Fruit fly (Drosophila melanogaster) whole organism, prepupa: ENCODE results near the gene CG31231.

ENCODE experiments used
- CG15336 ChIP-seq: fragments of 200-800 bp; sonication (Bioruptor generic); IDR thresholded peaks from 2 replicates; pipeline ENCODE4 v1.3.6; 2022; ENCODE audit warnings: missing biosample characterization, missing genetic modification characterization
- CG31627 ChIP-seq: fragments of 200-800 bp; sonication (Bioruptor generic); optimal IDR thresholded peaks from 3 replicates; lab custom pipeline; 2016; ENCODE audit warnings: missing biosample characterization, missing genetic modification characterization
- CG32006 ChIP-seq: fragments of 200-800 bp; sonication (Bioruptor generic); optimal IDR thresholded peaks from 3 replicates; lab custom pipeline; 2017; ENCODE audit warnings: missing biosample characterization, mild to moderate bottlenecking, missing genetic modification characterization
- CG6792 ChIP-seq: fragments of 200-800 bp; sonication (Bioruptor generic); optimal IDR thresholded peaks from 3 replicates; lab custom pipeline; 2016; ENCODE audit warnings: missing biosample characterization, missing genetic modification characterization
- CG6854 ChIP-seq: fragments of 200-800 bp; sonication (Bioruptor generic); optimal IDR thresholded peaks from 2 replicates; lab custom pipeline; 2017; ENCODE audit warnings: missing biosample characterization, mild to moderate bottlenecking, missing genetic modification characterization
- CG8119 ChIP-seq: fragments of 200-800 bp; sonication (Bioruptor generic); IDR thresholded peaks from 3 replicates; pipeline ENCODE4 v1.3.6; 2022; ENCODE audit warnings: missing biosample characterization, missing genetic modification characterization
- Lpt ChIP-seq: fragments of 200-800 bp; sonication (Bioruptor generic); optimal IDR thresholded peaks from 3 replicates; lab custom pipeline; 2016; ENCODE audit warnings: missing biosample characterization, missing genetic modification characterization
- Sox102F ChIP-seq: fragments of 200-800 bp; sonication (Bioruptor generic); optimal IDR thresholded peaks from 2 replicates; lab custom pipeline; 2016; ENCODE audit warnings: missing biosample characterization, mild to moderate bottlenecking, missing genetic modification characterization
- achi ChIP-seq: fragments of 200-800 bp; sonication (Bioruptor generic); optimal IDR thresholded peaks from 3 replicates; lab custom pipeline; 2016; ENCODE audit warnings: missing biosample characterization, missing genetic modification characterization
- cyc ChIP-seq: fragments of 200-800 bp; sonication (Bioruptor generic); optimal IDR thresholded peaks from 3 replicates; lab custom pipeline; 2016; ENCODE audit warnings: missing biosample characterization, missing genetic modification characterization

DNA sequence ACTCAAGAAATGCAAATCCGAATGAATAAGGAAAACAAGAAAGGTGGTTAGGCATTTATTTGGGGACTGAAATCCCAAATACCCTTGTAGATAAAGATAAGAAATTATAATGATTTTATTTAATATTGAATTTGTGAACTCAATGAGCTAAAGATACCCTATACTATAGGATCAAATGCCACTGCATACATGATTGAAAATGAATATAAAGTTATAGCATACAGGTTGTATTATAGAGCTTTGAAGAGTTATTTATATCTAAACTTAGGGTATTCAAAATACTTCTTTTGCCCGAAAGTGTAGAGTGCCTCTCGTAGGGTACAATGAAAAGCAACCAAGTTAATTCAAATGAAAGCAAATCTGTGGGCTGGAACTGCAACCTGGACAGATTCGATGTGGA lies 49.2 kb upstream of the CG31231 start:
- TF ChIP-seq CG32006 (GFP tag; lab: Kevin White, UChicago) (peak; percentile 63), CG6854 (GFP tag; lab: Kevin White, UChicago) (no peak), CG31627 (GFP tag; lab: Kevin White, UChicago) (no peak), cyc (GFP tag; lab: Kevin White, UChicago) (no peak), CG15336 (no peak; the same call in 1 of the 2 replicates), achi (no peak), CG6792 (no peak), CG8119 (GFP tag; lab: Robert Waterston, UW) (peak; percentile 62; the same call in 1 of the 3 replicates), Lpt (GFP tag; lab: Kevin White, UChicago) (peak; percentile 19), Sox102F (GFP tag; lab: Kevin White, UChicago) (no peak)
